Worm (Caenorhabditis elegans): ENCODE measurements around the gene Y38H6A.3.

ce11 chrV:20347625-20348024, 2.6 kb downstream of the Y38H6A.3 start:
- TF ChIP-seq elt-1 (tag; optimal IDR thresholded peaks at IDR 0.05; ENCODE audit: borderline replicate concordance, insufficient read depth) (no peak), M03D4.4 (tag; optimal IDR thresholded peaks at IDR 0.05) (no peak), nhr-76 (tag; optimal IDR thresholded peaks at IDR 0.05) (no peak), sptf-1 (tag; optimal IDR thresholded peaks at IDR 0.05) (no peak), elt-3 (tag; optimal IDR thresholded peaks at IDR 0.05) (no peak)
